Worm (Caenorhabditis elegans): ENCODE results near the gene clec-170.

DNA sequence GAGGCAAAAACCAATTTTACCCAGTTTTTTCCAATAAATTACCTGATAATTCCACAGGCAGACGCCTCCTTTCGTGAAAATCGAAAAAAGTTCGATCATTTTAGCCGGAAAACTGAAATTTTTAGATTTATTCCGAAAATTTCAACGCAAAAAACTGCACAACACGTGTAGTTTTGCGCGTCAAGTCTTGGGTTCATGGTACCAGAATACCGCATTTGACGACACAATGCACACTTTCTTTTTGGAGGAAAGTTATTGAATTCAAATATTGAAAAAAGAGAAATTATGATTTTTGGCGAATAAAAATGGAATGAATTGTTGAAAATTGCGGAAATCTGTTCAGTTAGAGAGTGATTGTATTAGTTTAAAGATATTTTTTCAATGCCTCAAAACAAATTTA is 27.0 kb upstream of the clec-170 start, which contains the start of gene F38A1.8:
- no peak for TF ChIP-seq peb-1 (tag; optimal IDR thresholded peaks at IDR 0.05)
- no peak for TF ChIP-seq unc-39 (tag; optimal IDR thresholded peaks at IDR 0.05)
- TF ChIP-seq ama-1 (optimal IDR thresholded peaks at IDR 0.05), result no peak
- no peak for TF ChIP-seq nhr-25 (tag; optimal IDR thresholded peaks at IDR 0.05)
- no peak for TF ChIP-seq nhr-23 (tag; optimal IDR thresholded peaks at IDR 0.05)
- no peak for TF ChIP-seq nhr-237 (tag; optimal IDR thresholded peaks at IDR 0.05)
- TF ChIP-seq nhr-129 (tag; optimal IDR thresholded peaks at IDR 0.05), result peak; percentile 65
- no peak for TF ChIP-seq unc-62 (GFP tag; optimal IDR thresholded peaks at IDR 0.05)
- TF ChIP-seq nhr-12 (tag; optimal IDR thresholded peaks at IDR 0.05), result no peak
- no peak for TF ChIP-seq nhr-77 (tag; optimal IDR thresholded peaks at IDR 0.05)
